Fruit fly (Drosophila melanogaster): ENCODE data around the gene CG5762.

- TF ChIP-seq Mnt (GFP tag; optimal IDR thresholded peaks at IDR 0.05): no peak
- TF ChIP-seq kay (GFP tag; ENCODE audit: borderline replicate concordance): no peak
- TF ChIP-seq CG1620 (GFP tag; optimal IDR thresholded peaks at IDR 0.05): no peak
- TF ChIP-seq CG33017 (tag; optimal IDR thresholded peaks at IDR 0.05): no peak
- TF ChIP-seq Clk (GFP tag; optimal IDR thresholded peaks at IDR 0.05): no peak
- no peak for TF ChIP-seq CG5204 (GFP tag; optimal IDR thresholded peaks at IDR 0.05)
- no peak for TF ChIP-seq ovo (GFP tag; optimal IDR thresholded peaks at IDR 0.05)
- TF ChIP-seq tj (GFP tag; optimal IDR thresholded peaks at IDR 0.05): no peak
- no peak for TF ChIP-seq CG11617 (GFP tag; optimal IDR thresholded peaks at IDR 0.05)
- TF ChIP-seq toe (GFP tag; optimal IDR thresholded peaks at IDR 0.05): no peak
- TF ChIP-seq cic (GFP tag; optimal IDR thresholded peaks at IDR 0.05): no peak
- TF ChIP-seq pad (GFP tag; optimal IDR thresholded peaks at IDR 0.05): no peak
These were observed 14.1 kb upstream of the CG5762 start, which contains the start of gene CG17781 for dm6 chr3R:24375561-24375960.

Data from whole organism, adult.